Fruit fly (Drosophila melanogaster): ENCODE data around the gene sno.

DNA sequence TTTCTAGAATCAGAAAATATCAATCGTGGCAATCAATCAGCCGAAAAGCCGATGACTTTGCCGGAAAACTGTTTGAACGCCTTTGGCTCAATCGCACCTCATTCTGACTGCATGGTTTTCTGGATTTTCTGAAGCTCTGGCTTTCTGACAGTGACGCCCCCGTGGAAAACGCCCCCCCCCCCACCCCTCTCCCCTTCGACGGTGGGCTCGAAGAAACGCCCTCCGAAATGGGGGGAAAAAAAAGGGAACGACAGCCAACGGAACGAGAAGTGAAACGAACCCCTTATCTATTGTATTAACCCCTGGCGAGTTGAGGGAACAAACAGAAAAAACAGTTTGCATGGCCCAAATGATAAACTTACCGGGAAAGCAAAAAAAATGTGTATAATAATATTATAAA is 37.0 kb upstream of the sno start:
- TF ChIP-seq psq (optimal IDR thresholded peaks at IDR 0.05) = no peak
- no peak for TF ChIP-seq usp (GFP tag; optimal IDR thresholded peaks at IDR 0.05)

Measured in whole organism.